Worm (Caenorhabditis elegans) whole organism, early embryonic: ENCODE results near the gene snr-4.

Experiments used
- ama-1 ChIP-seq: fragments of 150-350 bp; optimal IDR thresholded peaks from 2 replicates; lab custom pipeline; 2014
- ets-7 ChIP-seq: sonication (generic microtip); optimal IDR thresholded peaks from 2 replicates; lab custom pipeline; 2016; ENCODE audit warnings: missing genotype, missing genetic modification characterization, missing compliant biosample characterization
- flt-1 ChIP-seq: fragments of 200-800 bp; sonication (Bioruptor generic); IDR thresholded peaks from 2 replicates; pipeline ENCODE4 v1.3.6; 2022; ENCODE audit warnings: missing genetic modification characterization, missing compliant biosample characterization
- hmbx-1 ChIP-seq: sonication (generic microtip); optimal IDR thresholded peaks from 2 replicates; lab custom pipeline; 2016; ENCODE audit warnings: mild to moderate bottlenecking, missing genetic modification characterization, missing compliant biosample characterization
- pes-1 ChIP-seq: fragments of 200-800 bp; sonication (Bioruptor generic); IDR thresholded peaks from 2 replicates; pipeline ENCODE4 v1.3.6; 2022; ENCODE audit warnings: missing genetic modification reagents, missing genetic modification characterization, missing compliant biosample characterization

DNA sequence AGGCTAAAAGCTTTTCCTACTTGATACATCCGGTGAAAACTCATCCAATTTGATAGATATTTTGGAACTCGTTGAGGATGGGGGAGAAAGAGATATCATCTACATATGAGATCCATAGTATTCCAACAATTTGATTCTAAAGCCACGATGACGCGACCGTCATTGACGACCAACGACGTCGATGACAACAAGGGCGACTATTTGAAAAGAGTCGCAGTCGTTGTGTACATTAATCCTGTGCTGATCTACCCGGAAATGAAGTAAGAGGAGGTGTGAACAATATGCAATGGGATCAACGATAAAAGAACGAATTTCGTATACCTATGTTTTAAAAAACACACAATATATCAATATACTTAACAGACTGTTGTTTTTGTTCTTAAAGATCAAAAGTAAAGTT lies 48.6 kb upstream of the snr-4 start:
- TF ChIP-seq flt-1 (GFP tag; lab: Robert Waterston, UW) = no peak
- TF ChIP-seq ama-1 (lab: Kevin White, UChicago) = no peak
- no peak for TF ChIP-seq ets-7 (tag; lab: Kevin White, UChicago)
- no peak for TF ChIP-seq pes-1 (GFP tag; lab: Robert Waterston, UW)
- no peak for TF ChIP-seq hmbx-1 (tag; lab: Kevin White, UChicago)
